Worm (Caenorhabditis elegans): ENCODE data around the gene gly-14.
A peak's percentile ranks its signal among the peaks of the same experiment; 100 is the strongest.
"Not testable (repeated sequence)": the region's sequence is repeated elsewhere in the genome, so short reads cannot be mapped to it uniquely, and the experiment has no call there.

gly-14 gene

ce11 chrIII:3454045-3454444 lies 39.0 kb downstream of the gly-14 start, which contains the start of gene C34C12.1:
Gene C34C12.1 (plus strand): TSS chrIII:3454345.
- not testable (repeated sequence) for TF ChIP-seq ceh-9 (tag; optimal IDR thresholded peaks at IDR 0.05); ceh-82 (tag; optimal IDR thresholded peaks at IDR 0.05); sea-2 (GFP tag; optimal IDR thresholded peaks at IDR 0.05)

ce11 chrIII:3453486-3453885 lies 39.6 kb downstream of the gly-14 start, which contains the start of gene C34C12.2:
Gene C34C12.2 (plus strand): TSS chrIII:3453786.
- not testable (repeated sequence) for TF ChIP-seq elt-1 (tag; optimal IDR thresholded peaks at IDR 0.05); ama-1 (optimal IDR thresholded peaks at IDR 0.05); ztf-4 (tag; optimal IDR thresholded peaks at IDR 0.05)

- TF ChIP-seq lin-15B (tag; optimal IDR thresholded peaks at IDR 0.05) = peak; percentile 5
- no peak for TF ChIP-seq ama-1 (optimal IDR thresholded peaks at IDR 0.05)
These were observed 40.4 kb downstream of the gly-14 start, which contains the start of the genes K01A11.3 and C34C12.12 for ce11 chrIII:3452563-3453210. Gene K01A11.3 (minus strand): TSS chrIII:3452613. Gene C34C12.12 (plus strand): TSS chrIII:3453194.

ce11 chrIII:3444139-3444538 lies 48.9 kb downstream of the gly-14 start, which contains the start of gene spe-41:
Gene spe-41 (minus strand): TSS chrIII:3444210.
- TF ChIP-seq elt-2 (tag; optimal IDR thresholded peaks at IDR 0.05) (no peak), tbx-2 (tag; optimal IDR thresholded peaks at IDR 0.05) (no peak), elt-3 (tag; optimal IDR thresholded peaks at IDR 0.05) (no peak), sea-2 (GFP tag; optimal IDR thresholded peaks at IDR 0.05) (no peak), zag-1 (tag; optimal IDR thresholded peaks at IDR 0.05) (no peak), elt-1 (tag; optimal IDR thresholded peaks at IDR 0.05) (no peak), lsy-12 (tag; optimal IDR thresholded peaks at IDR 0.05) (no peak), fkh-10 (GFP tag; optimal IDR thresholded peaks at IDR 0.05) (no peak), ceh-16 (tag; optimal IDR thresholded peaks at IDR 0.05) (no peak), skn-1 (tag; optimal IDR thresholded peaks at IDR 0.05) (no peak), nhr-237 (tag; optimal IDR thresholded peaks at IDR 0.05) (no peak), nhr-43 (tag; optimal IDR thresholded peaks at IDR 0.05; ENCODE audit: poor library complexity, severe bottlenecking) (no peak), nhr-12 (tag; optimal IDR thresholded peaks at IDR 0.05) (no peak)
